Fruit fly (Drosophila melanogaster): ENCODE results near the gene CG5906.

Gene CG5906

dm6 chr3L:11871205-11871604 is at the start of gene CG5906:
CG5906 (minus strand) TSS chr3L:11871305.
- TF ChIP-seq pan (optimal IDR thresholded peaks at IDR 0.05) (no peak), CG8478 (optimal IDR thresholded peaks at IDR 0.05) (no peak), Dll (optimal IDR thresholded peaks at IDR 0.05) (no peak), EcR (GFP tag; optimal IDR thresholded peaks at IDR 0.05) (no peak), psq (optimal IDR thresholded peaks at IDR 0.05) (no peak), usp (GFP tag; optimal IDR thresholded peaks at IDR 0.05) (no peak)

dm6 chr3L:11918217-11918616 is 47.1 kb upstream of the CG5906 start:
- TF ChIP-seq pan (optimal IDR thresholded peaks at IDR 0.05) (no peak), CG8478 (optimal IDR thresholded peaks at IDR 0.05) (no peak), Dll (optimal IDR thresholded peaks at IDR 0.05) (no peak), EcR (GFP tag; optimal IDR thresholded peaks at IDR 0.05) (no peak), usp (GFP tag; optimal IDR thresholded peaks at IDR 0.05) (no peak), psq (optimal IDR thresholded peaks at IDR 0.05) (no peak)

dm6 chr3L:11896756-11897155 is 25.7 kb upstream of the CG5906 start:
- TF ChIP-seq usp (GFP tag; optimal IDR thresholded peaks at IDR 0.05): no peak
- no peak for TF ChIP-seq EcR (GFP tag; optimal IDR thresholded peaks at IDR 0.05)
- no peak for TF ChIP-seq psq (optimal IDR thresholded peaks at IDR 0.05)
- TF ChIP-seq pan (optimal IDR thresholded peaks at IDR 0.05): no peak
- no peak for TF ChIP-seq CG8478 (optimal IDR thresholded peaks at IDR 0.05)
- TF ChIP-seq Dll (optimal IDR thresholded peaks at IDR 0.05): no peak

dm6 chr3L:11892766-11893165 is 21.7 kb upstream of the CG5906 start:
- no peak for TF ChIP-seq Dll (optimal IDR thresholded peaks at IDR 0.05)

- no peak for TF ChIP-seq CG8478 (optimal IDR thresholded peaks at IDR 0.05)
- TF ChIP-seq psq (optimal IDR thresholded peaks at IDR 0.05): no peak
- no peak for TF ChIP-seq EcR (GFP tag; optimal IDR thresholded peaks at IDR 0.05)
- TF ChIP-seq Dll (optimal IDR thresholded peaks at IDR 0.05): no peak
- no peak for TF ChIP-seq usp (GFP tag; optimal IDR thresholded peaks at IDR 0.05)
Observed at dm6 chr3L:11888910-11889309, 17.8 kb upstream of the CG5906 start, which contains the start of gene CG5897. CG5897 (minus strand) TSS chr3L:11889010.

DNA sequence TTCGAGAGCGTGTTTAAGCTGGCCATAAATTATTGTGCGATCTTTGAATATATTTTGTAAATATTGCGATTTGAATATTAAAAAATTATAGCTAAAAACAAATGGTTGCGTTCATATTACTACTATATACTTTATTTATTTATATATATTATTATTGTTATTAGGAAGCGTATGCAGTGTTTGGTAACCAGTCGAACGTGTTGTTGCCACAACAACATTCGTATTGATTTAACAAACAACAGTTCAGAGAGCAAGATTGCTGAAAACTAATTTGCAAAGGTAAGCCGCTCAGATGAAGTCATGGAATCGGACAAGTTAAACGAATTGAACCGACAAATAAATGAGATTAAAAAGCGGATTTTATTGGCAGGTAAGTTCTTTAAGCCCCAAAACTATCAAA is 10.0 kb upstream of the CG5906 start, which contains the start of gene CCDC151:
TSS of gene CCDC151 (plus strand) at position 301 of the 400 bp plus-strand sequence.
- TF ChIP-seq psq (optimal IDR thresholded peaks at IDR 0.05) (no peak), pan (optimal IDR thresholded peaks at IDR 0.05) (no peak), CG8478 (optimal IDR thresholded peaks at IDR 0.05) (no peak), EcR (GFP tag; optimal IDR thresholded peaks at IDR 0.05) (no peak), Dll (optimal IDR thresholded peaks at IDR 0.05) (no peak), usp (GFP tag; optimal IDR thresholded peaks at IDR 0.05) (no peak)

dm6 chr3L:11878815-11879214 is 7.7 kb upstream of the CG5906 start, which contains the start of gene Sprn:
Sprn (plus strand) TSS chr3L:11879115.
- TF ChIP-seq usp (GFP tag; optimal IDR thresholded peaks at IDR 0.05) (no peak), Dll (optimal IDR thresholded peaks at IDR 0.05) (no peak), CG8478 (optimal IDR thresholded peaks at IDR 0.05) (no peak), pan (optimal IDR thresholded peaks at IDR 0.05) (no peak), psq (optimal IDR thresholded peaks at IDR 0.05) (no peak), EcR (GFP tag; optimal IDR thresholded peaks at IDR 0.05) (no peak)

dm6 chr3L:11876036-11876435 is 4.9 kb upstream of the CG5906 start:
- TF ChIP-seq EcR (GFP tag; optimal IDR thresholded peaks at IDR 0.05): no peak
- no peak for TF ChIP-seq CG8478 (optimal IDR thresholded peaks at IDR 0.05)
- TF ChIP-seq pan (optimal IDR thresholded peaks at IDR 0.05): no peak
- TF ChIP-seq Dll (optimal IDR thresholded peaks at IDR 0.05): no peak
- no peak for TF ChIP-seq psq (optimal IDR thresholded peaks at IDR 0.05)
- no peak for TF ChIP-seq usp (GFP tag; optimal IDR thresholded peaks at IDR 0.05)

DNA sequence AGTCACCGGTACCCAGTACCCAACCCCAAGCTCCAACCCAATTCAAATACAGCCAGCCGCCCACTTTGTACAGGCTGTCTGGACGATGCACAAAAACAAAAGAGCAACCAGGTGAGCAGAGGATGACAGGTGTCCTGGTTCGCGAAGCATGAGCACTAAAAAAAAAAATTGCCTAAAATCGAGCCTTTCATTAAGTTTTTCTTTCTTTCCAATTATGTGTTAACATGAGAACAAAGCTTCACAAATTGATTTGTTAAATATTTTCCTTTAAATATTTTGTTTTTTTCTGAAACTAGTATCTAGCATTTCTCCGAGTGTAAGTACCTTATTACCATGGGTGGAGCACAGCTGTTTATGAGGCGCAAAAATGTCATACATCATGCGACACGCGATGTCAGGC is 3.7 kb upstream of the CG5906 start:
- no peak for TF ChIP-seq Dll (optimal IDR thresholded peaks at IDR 0.05)
- no peak for TF ChIP-seq usp (GFP tag; optimal IDR thresholded peaks at IDR 0.05)
- no peak for TF ChIP-seq psq (optimal IDR thresholded peaks at IDR 0.05)
- no peak for TF ChIP-seq CG8478 (optimal IDR thresholded peaks at IDR 0.05)
- no peak for TF ChIP-seq EcR (GFP tag; optimal IDR thresholded peaks at IDR 0.05)
- no peak for TF ChIP-seq pan (optimal IDR thresholded peaks at IDR 0.05)

DNA sequence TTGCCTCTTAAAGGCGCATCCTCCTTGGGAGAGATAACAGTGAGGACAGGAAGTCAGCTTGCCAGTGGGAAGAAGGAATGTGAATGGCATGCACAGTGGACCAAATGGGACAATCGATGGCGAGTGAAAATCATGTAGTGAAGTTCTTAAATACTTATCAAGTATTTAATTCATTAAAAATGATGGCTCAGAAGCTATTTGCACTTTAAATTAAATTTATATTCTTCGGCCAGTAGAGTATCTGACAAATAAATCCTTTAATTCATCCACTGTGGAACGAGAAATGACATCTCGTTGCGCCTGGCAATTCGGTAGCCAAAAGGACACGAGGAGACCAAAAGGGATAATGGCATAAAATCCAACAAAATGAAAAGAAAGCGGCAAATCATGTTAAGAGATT is 1.8 kb downstream of the CG5906 start:
- TF ChIP-seq pan (optimal IDR thresholded peaks at IDR 0.05) (no peak), usp (GFP tag; optimal IDR thresholded peaks at IDR 0.05) (no peak), psq (optimal IDR thresholded peaks at IDR 0.05) (no peak), CG8478 (optimal IDR thresholded peaks at IDR 0.05) (no peak), Dll (optimal IDR thresholded peaks at IDR 0.05) (no peak), EcR (GFP tag; optimal IDR thresholded peaks at IDR 0.05) (no peak)

DNA sequence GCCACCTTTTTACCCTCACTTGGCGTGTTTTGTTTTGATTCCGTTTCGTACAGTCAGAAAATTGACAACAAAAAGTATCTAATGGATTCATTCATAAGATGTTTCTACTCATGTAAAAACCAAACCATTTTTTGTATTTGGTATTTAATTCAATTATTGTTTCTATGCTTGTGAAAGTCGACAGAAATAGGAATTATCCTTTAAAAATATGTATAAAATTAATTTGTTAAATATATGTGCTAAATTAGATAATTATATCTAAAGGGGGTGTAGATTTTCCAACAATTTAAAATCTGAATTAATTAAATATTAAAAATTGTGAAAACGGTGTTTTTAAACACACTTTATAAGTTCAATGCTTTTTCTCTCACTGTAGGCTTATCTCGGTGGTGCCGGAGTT is 7.5 kb downstream of the CG5906 start:
- TF ChIP-seq usp (GFP tag; optimal IDR thresholded peaks at IDR 0.05): no peak
- no peak for TF ChIP-seq psq (optimal IDR thresholded peaks at IDR 0.05)
- no peak for TF ChIP-seq pan (optimal IDR thresholded peaks at IDR 0.05)
- TF ChIP-seq CG8478 (optimal IDR thresholded peaks at IDR 0.05): no peak
- TF ChIP-seq EcR (GFP tag; optimal IDR thresholded peaks at IDR 0.05): no peak
- no peak for TF ChIP-seq Dll (optimal IDR thresholded peaks at IDR 0.05)

DNA sequence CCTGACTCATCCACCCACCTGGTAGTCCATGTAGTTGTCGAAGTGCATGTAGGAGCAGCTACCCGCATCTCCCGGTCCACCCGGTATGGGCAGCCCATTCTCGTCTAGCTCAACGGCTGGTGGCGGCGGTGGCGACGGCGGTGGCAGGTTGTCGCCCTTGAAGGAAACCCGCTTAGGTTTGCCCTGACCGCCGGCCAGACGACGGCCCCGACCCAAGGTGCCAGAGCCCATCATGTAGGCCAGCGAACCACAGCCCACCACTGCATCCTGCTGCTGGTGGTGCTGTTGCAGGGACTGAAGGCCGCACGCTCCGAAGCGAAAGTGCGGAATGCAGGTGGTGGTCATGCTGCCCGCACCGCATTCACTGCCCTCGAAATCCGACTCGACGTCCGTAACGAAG is 8.8 kb downstream of the CG5906 start:
- TF ChIP-seq pan (optimal IDR thresholded peaks at IDR 0.05) (no peak), Dll (optimal IDR thresholded peaks at IDR 0.05) (no peak), CG8478 (optimal IDR thresholded peaks at IDR 0.05) (no peak), usp (GFP tag; optimal IDR thresholded peaks at IDR 0.05) (no peak), psq (optimal IDR thresholded peaks at IDR 0.05) (no peak), EcR (GFP tag; optimal IDR thresholded peaks at IDR 0.05) (no peak)

DNA sequence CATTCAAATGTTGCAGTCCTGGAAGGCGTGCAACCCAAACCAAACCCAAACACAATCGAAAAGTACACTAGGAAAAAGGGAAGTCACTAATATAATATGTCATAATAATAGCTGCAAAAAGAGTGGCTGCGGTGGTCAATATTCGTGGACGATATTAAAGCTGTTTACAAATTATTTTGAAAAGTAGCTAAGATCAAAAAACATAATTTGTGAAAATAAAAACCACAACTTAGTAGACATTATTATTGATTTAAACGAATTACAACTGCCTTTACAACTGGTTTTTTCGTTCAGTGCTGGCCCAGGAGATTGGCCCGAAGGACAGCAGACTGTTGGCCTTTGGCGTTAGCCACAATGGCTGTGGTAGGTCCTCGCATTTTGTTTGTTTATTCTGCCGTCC is 12.4 kb downstream of the CG5906 start:
- TF ChIP-seq CG8478 (optimal IDR thresholded peaks at IDR 0.05) (no peak), usp (GFP tag; optimal IDR thresholded peaks at IDR 0.05) (no peak), pan (optimal IDR thresholded peaks at IDR 0.05) (no peak), psq (optimal IDR thresholded peaks at IDR 0.05) (no peak), Dll (optimal IDR thresholded peaks at IDR 0.05) (no peak), EcR (GFP tag; optimal IDR thresholded peaks at IDR 0.05) (no peak)

Measured in whole organism.